Worm (Caenorhabditis elegans): ENCODE results near the gene C15H9.2.

DNA sequence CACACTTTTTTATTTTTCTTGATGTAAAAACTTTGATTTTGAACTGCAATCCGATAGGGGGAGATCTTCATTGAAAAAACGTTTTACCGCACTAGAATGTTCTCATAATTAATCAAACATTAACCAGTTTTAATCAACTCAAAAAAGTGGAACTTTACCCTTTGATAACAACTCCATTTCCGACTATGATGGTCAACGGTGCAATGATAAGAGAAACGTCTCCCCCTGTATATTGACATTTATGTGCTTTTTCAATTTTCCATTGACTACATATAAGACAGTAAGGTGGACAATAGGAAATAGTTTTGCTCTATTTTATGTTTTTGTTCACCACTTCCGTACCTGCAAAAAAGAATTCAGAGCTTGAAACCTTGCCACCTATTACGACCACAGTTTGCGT, 19.9 kb upstream of the C15H9.2 start:
- TF ChIP-seq ceh-36 (tag; optimal IDR thresholded peaks at IDR 0.05), result no peak
- no peak for TF ChIP-seq ama-1 (optimal IDR thresholded peaks at IDR 0.05)
- no peak for TF ChIP-seq F13C5.2 (tag; optimal IDR thresholded peaks at IDR 0.05)
- TF ChIP-seq flt-1 (GFP tag; IDR thresholded peaks at IDR 0.05), result no peak
- TF ChIP-seq sea-1 (GFP tag; conservative IDR thresholded peaks at IDR 0.05), result no peak
- TF ChIP-seq B0310.2 (tag; optimal IDR thresholded peaks at IDR 0.05), result no peak
- no peak for TF ChIP-seq aly-1 (tag; optimal IDR thresholded peaks at IDR 0.05)
- TF ChIP-seq hnd-1 (tag; optimal IDR thresholded peaks at IDR 0.05), result no peak
- TF ChIP-seq ceh-13 (GFP tag; optimal IDR thresholded peaks at IDR 0.05), result no peak
- no peak for TF ChIP-seq tra-4 (tag; optimal IDR thresholded peaks at IDR 0.05)
- TF ChIP-seq hmg-4 (GFP tag; optimal IDR thresholded peaks at IDR 0.05), result no peak
- TF ChIP-seq scrt-1 (GFP tag; IDR thresholded peaks at IDR 0.05), result no peak
- no peak for TF ChIP-seq tbx-11 (GFP tag; IDR thresholded peaks at IDR 0.05)
- no peak for TF ChIP-seq tbx-37 (GFP tag; conservative IDR thresholded peaks at IDR 0.05)
